Worm (Caenorhabditis elegans): Measurements from ENCODE around the gene nlt-1.

Gene nlt-1

ce11 chrII:10044961-10045360 lies 44.0 kb upstream of the nlt-1 start, which contains the start of the genes F52H3.11 and bath-38 (continued):
- TF ChIP-seq mef-2 (tag; optimal IDR thresholded peaks at IDR 0.05) (no peak), snpc-4 (tag; optimal IDR thresholded peaks at IDR 0.05) (no peak), lsy-2 (tag; optimal IDR thresholded peaks at IDR 0.05) (peak; percentile 21 to 60), tbx-2 (tag; optimal IDR thresholded peaks at IDR 0.05) (peak; percentile 39), nhr-28 (tag; optimal IDR thresholded peaks at IDR 0.05) (no peak), ama-1 (optimal IDR thresholded peaks at IDR 0.05) (peak; percentile 5), tlp-1 (tag; optimal IDR thresholded peaks at IDR 0.05) (no peak), dsc-1 (tag; optimal IDR thresholded peaks at IDR 0.05) (no peak), hpl-2 (GFP tag; optimal IDR thresholded peaks at IDR 0.05) (no peak), swsn-7 (tag; optimal IDR thresholded peaks at IDR 0.05) (peak; percentile 36), fkh-4 (tag; optimal IDR thresholded peaks at IDR 0.05; ENCODE audit: borderline replicate concordance) (no peak), rnt-1 (tag; optimal IDR thresholded peaks at IDR 0.05) (peak; percentile 37), egl-27 (tag; optimal IDR thresholded peaks at IDR 0.05) (no peak), ceh-63 (GFP tag; optimal IDR thresholded peaks at IDR 0.05) (no peak), mep-1 (tag; optimal IDR thresholded peaks at IDR 0.05) (peak; percentile 57), xbp-1 (tag; optimal IDR thresholded peaks at IDR 0.05) (peak; percentile 32), ztf-4 (tag; optimal IDR thresholded peaks at IDR 0.05) (peak; percentile 30), pqm-1 (tag; optimal IDR thresholded peaks at IDR 0.05) (no peak), elt-3 (tag; optimal IDR thresholded peaks at IDR 0.05) (peak in 1 of 6 experiments; percentile 37), nhr-85 (tag) (peak; percentile 69), ceh-90 (tag; optimal IDR thresholded peaks at IDR 0.05) (no peak), sox-4 (tag; optimal IDR thresholded peaks at IDR 0.05) (no peak), Y116A8C.19 (tag; optimal IDR thresholded peaks at IDR 0.05; ENCODE audit: borderline replicate concordance) (no peak), blmp-1 (tag; optimal IDR thresholded peaks at IDR 0.05) (peak; percentile 56), unc-30 (tag; optimal IDR thresholded peaks at IDR 0.05) (no peak), irx-1 (tag; optimal IDR thresholded peaks at IDR 0.05) (no peak), nhr-71 (tag; optimal IDR thresholded peaks at IDR 0.05) (peak; percentile 27), egl-13 (tag; optimal IDR thresholded peaks at IDR 0.05) (no peak), zag-1 (tag; optimal IDR thresholded peaks at IDR 0.05) (no peak), ces-1 (GFP tag; optimal IDR thresholded peaks at IDR 0.05) (no peak), ets-5 (GFP tag; IDR thresholded peaks at IDR 0.05) (no peak), dpl-1 (GFP tag; optimal IDR thresholded peaks at IDR 0.05) (peak; percentile 15 to 62 (median 53)), lin-14 (GFP tag; optimal IDR thresholded peaks at IDR 0.05) (peak; percentile 64), C16A3.4 (tag; optimal IDR thresholded peaks at IDR 0.05) (peak; percentile 59), vab-15 (tag; optimal IDR thresholded peaks at IDR 0.05) (no peak), pax-3 (tag; optimal IDR thresholded peaks at IDR 0.05) (no peak), efl-3 (GFP tag; optimal IDR thresholded peaks at IDR 0.05) (no peak), mdl-1 (tag; optimal IDR thresholded peaks at IDR 0.05) (no peak), unc-130 (tag; optimal IDR thresholded peaks at IDR 0.05) (peak; percentile 47), nhr-20 (tag; optimal IDR thresholded peaks at IDR 0.05) (peak; percentile 51), ztf-11 (tag; optimal IDR thresholded peaks at IDR 0.05) (no peak), lin-35 (GFP tag; optimal IDR thresholded peaks at IDR 0.05) (peak; percentile 24 to 51), nhr-47 (tag; optimal IDR thresholded peaks at IDR 0.05) (peak; percentile 11), zip-4 (GFP tag; optimal IDR thresholded peaks at IDR 0.05) (no peak)

- TF ChIP-seq egl-27 (tag; optimal IDR thresholded peaks at IDR 0.05) (no peak), ama-1 (optimal IDR thresholded peaks at IDR 0.05) (no peak), tbx-2 (tag; optimal IDR thresholded peaks at IDR 0.05) (no peak), pag-3 (tag; optimal IDR thresholded peaks at IDR 0.05; ENCODE audit: borderline replicate concordance, insufficient read depth) (no peak), nhr-11 (tag; optimal IDR thresholded peaks at IDR 0.05) (no peak), alr-1 (tag; optimal IDR thresholded peaks at IDR 0.05; ENCODE audit: borderline replicate concordance) (no peak), ces-1 (GFP tag; optimal IDR thresholded peaks at IDR 0.05) (no peak), grh-1 (GFP tag; IDR thresholded peaks at IDR 0.05) (no peak), C16A3.4 (tag; optimal IDR thresholded peaks at IDR 0.05) (no peak), elt-3 (tag; optimal IDR thresholded peaks at IDR 0.05) (no peak), fos-1 (tag; optimal IDR thresholded peaks at IDR 0.05) (no peak), unc-62 (GFP tag; optimal IDR thresholded peaks at IDR 0.05) (no peak), ceh-8 (GFP tag; optimal IDR thresholded peaks at IDR 0.05) (no peak), aha-1 (tag; optimal IDR thresholded peaks at IDR 0.05) (no peak), mef-2 (tag; optimal IDR thresholded peaks at IDR 0.05) (no peak), aly-2 (tag; optimal IDR thresholded peaks at IDR 0.05) (no peak), vab-15 (tag; optimal IDR thresholded peaks at IDR 0.05) (no peak), sptf-1 (tag; optimal IDR thresholded peaks at IDR 0.05) (no peak), ztf-11 (tag; optimal IDR thresholded peaks at IDR 0.05) (no peak)
These were observed 39.9 kb upstream of the nlt-1 start, which contains the start of gene ogr-2 for ce11 chrII:10040834-10041233. ogr-2 (plus strand) TSS chrII:10041134.

All from whole organism, L1 larva.